Worm (Caenorhabditis elegans) whole organism, young adult: ENCODE measurements around the gene pigk-1.
A peak's percentile ranks its signal among the peaks of the same experiment; 100 is the strongest.

Experiments used
- B0261.1 ChIP-seq: sonication (generic microtip); optimal IDR thresholded peaks from 2 replicates; lab custom pipeline; 2016; ENCODE audit warnings: mild to moderate bottlenecking, missing genetic modification characterization, moderate library complexity, missing compliant biosample characterization
- C17E4.6 ChIP-seq: fragments of 200-800 bp; sonication (Bioruptor generic); IDR thresholded peaks from 2 replicates; pipeline ENCODE4 v1.3.6; 2022; ENCODE audit warnings: missing genetic modification reagents, missing genetic modification characterization, missing compliant biosample characterization
- F22D6.2 ChIP-seq: sonication (generic microtip); optimal IDR thresholded peaks from 2 replicates; lab custom pipeline; 2016; ENCODE audit warnings: mild to moderate bottlenecking, missing genetic modification characterization, missing compliant biosample characterization
- F23B12.7 ChIP-seq: sonication (generic microtip); optimal IDR thresholded peaks from 2 replicates; lab custom pipeline; 2017; ENCODE audit warnings: missing genetic modification characterization, mild to moderate bottlenecking, missing compliant biosample characterization, antibody characterized with exemption, moderate library complexity; ENCODE audit not compliant: insufficient read depth
- F33H1.4 ChIP-seq: fragments of 200-800 bp; sonication (Bioruptor generic); IDR thresholded peaks from 2 replicates; pipeline ENCODE4 v1.3.6; 2022; ENCODE audit warnings: missing genetic modification reagents, missing genetic modification characterization, missing compliant biosample characterization
- F55B11.4 ChIP-seq: sonication (generic microtip); optimal IDR thresholded peaks from 2 replicates; lab custom pipeline; 2016; ENCODE audit warnings: missing compliant biosample characterization, missing genetic modification characterization, borderline replicate concordance; ENCODE audit not compliant: insufficient read depth
- K11D2.4 ChIP-seq: fragments of 200-800 bp; sonication (Bioruptor generic); IDR thresholded peaks from 2 replicates; pipeline ENCODE4 v1.3.6; 2022; ENCODE audit warnings: missing genetic modification reagents, missing genetic modification characterization, missing compliant biosample characterization
- K12H6.12 ChIP-seq: fragments of 200-800 bp; sonication (Bioruptor generic); optimal IDR thresholded peaks from 2 replicates; lab custom pipeline; 2018; ENCODE audit warnings: mild to moderate bottlenecking, missing genetic modification characterization, missing compliant biosample characterization
- Y56A3A.18 ChIP-seq: fragments of 200-800 bp; sonication (Bioruptor generic); IDR thresholded peaks from 2 replicates; pipeline ENCODE4 v1.3.6; 2022; ENCODE audit warnings: missing genetic modification reagents, missing genetic modification characterization, missing compliant biosample characterization
- Y67H2A.10 ChIP-seq: fragments of 200-800 bp; sonication (Bioruptor generic); conservative IDR thresholded peaks from 2 replicates; pipeline ENCODE4 v1.3.6; 2022; ENCODE audit warnings: missing genetic modification reagents, missing genetic modification characterization, missing compliant biosample characterization
- Y95B8A.8 ChIP-seq: fragments of 200-800 bp; sonication (Bioruptor generic); IDR thresholded peaks from 2 replicates; pipeline ENCODE4 v1.3.6; 2022; ENCODE audit warnings: missing genetic modification reagents, missing genetic modification characterization, missing compliant biosample characterization
- ZK185.1 ChIP-seq: sonication (generic microtip); optimal IDR thresholded peaks from 2 replicates; lab custom pipeline; 2016; ENCODE audit warnings: mild to moderate bottlenecking, missing genetic modification characterization, missing compliant biosample characterization; ENCODE audit not compliant: poor library complexity, severe bottlenecking
- aptf-2 ChIP-seq: fragments of 200-800 bp; sonication (Bioruptor generic); conservative IDR thresholded peaks from 2 replicates; pipeline ENCODE4 v1.3.6; 2022; ENCODE audit warnings: missing genetic modification reagents, missing genetic modification characterization, missing compliant biosample characterization
- aptf-3 ChIP-seq: fragments of 200-800 bp; sonication (Bioruptor generic); IDR thresholded peaks from 2 replicates; pipeline ENCODE4 v1.3.6; 2022; ENCODE audit warnings: missing genetic modification characterization, missing compliant biosample characterization
- athp-1 ChIP-seq: sonication (generic microtip); optimal IDR thresholded peaks from 2 replicates; lab custom pipeline; 2017; ENCODE audit warnings: mild to moderate bottlenecking, missing genetic modification characterization, missing compliant biosample characterization
- attf-3 ChIP-seq: fragments of 200-800 bp; sonication (Bioruptor generic); conservative IDR thresholded peaks from 2 replicates; pipeline ENCODE4 v1.3.6; 2022; ENCODE audit warnings: missing genetic modification reagents, missing genetic modification characterization, missing compliant biosample characterization
- attf-6 ChIP-seq: fragments of 200-800 bp; sonication (Bioruptor generic); IDR thresholded peaks from 2 replicates; pipeline ENCODE4 v1.3.6; 2022; ENCODE audit warnings: missing genetic modification reagents, missing genetic modification characterization, missing compliant biosample characterization
- ccch-3 ChIP-seq: fragments of 200-800 bp; sonication (Bioruptor generic); optimal IDR thresholded peaks from 2 replicates; lab custom pipeline; 2018; ENCODE audit warnings: mild to moderate bottlenecking, missing genetic modification characterization, missing compliant biosample characterization
- cebp-2 ChIP-seq: fragments of 200-800 bp; sonication (Bioruptor generic); IDR thresholded peaks from 2 replicates; pipeline ENCODE4 v1.3.6; 2022; ENCODE audit warnings: missing genetic modification characterization, missing compliant biosample characterization
- ceh-100 ChIP-seq: fragments of 200-800 bp; sonication (Bioruptor generic); IDR thresholded peaks from 2 replicates; pipeline ENCODE4 v1.3.6; 2022; ENCODE audit warnings: missing genetic modification reagents, missing genetic modification characterization, missing compliant biosample characterization
- ceh-27 ChIP-seq: fragments of 200-800 bp; sonication (Bioruptor generic); optimal IDR thresholded peaks from 2 replicates; lab custom pipeline; 2018; ENCODE audit warnings: mild to moderate bottlenecking, missing genetic modification characterization, moderate library complexity, missing compliant biosample characterization
- ceh-58 ChIP-seq: fragments of 200-800 bp; sonication (Bioruptor generic); IDR thresholded peaks from 2 replicates; pipeline ENCODE4 v1.3.6; 2022; ENCODE audit warnings: missing genetic modification characterization, missing compliant biosample characterization
- ceh-79 ChIP-seq: sonication (generic microtip); optimal IDR thresholded peaks from 2 replicates; lab custom pipeline; 2017; ENCODE audit warnings: mild to moderate bottlenecking, missing genetic modification characterization, missing compliant biosample characterization
- egl-44 ChIP-seq: fragments of 200-800 bp; sonication (Bioruptor generic); IDR thresholded peaks from 2 replicates; pipeline ENCODE4 v1.3.6; 2022; ENCODE audit warnings: missing genetic modification reagents, missing genetic modification characterization, missing compliant biosample characterization
- ekl-4 ChIP-seq: fragments of 200-800 bp; sonication (Bioruptor generic); IDR thresholded peaks from 2 replicates; pipeline ENCODE4 v1.3.6; 2022; ENCODE audit warnings: missing genetic modification reagents, missing genetic modification characterization, missing compliant biosample characterization
- him-1 ChIP-seq: sonication (generic microtip); optimal IDR thresholded peaks from 2 replicates; lab custom pipeline; 2016; ENCODE audit warnings: missing genotype, missing genetic modification reagents, missing genetic modification characterization, missing compliant biosample characterization
- hlh-26 ChIP-seq: fragments of 200-800 bp; sonication (Bioruptor generic); conservative IDR thresholded peaks from 2 replicates; pipeline ENCODE4 v1.3.6; 2022; ENCODE audit warnings: missing genetic modification reagents, missing genetic modification characterization, missing compliant biosample characterization
- hmg-1.2 ChIP-seq: fragments of 200-800 bp; sonication (Bioruptor generic); IDR thresholded peaks from 2 replicates; pipeline ENCODE4 v1.3.6; 2022; ENCODE audit warnings: missing genetic modification reagents, missing genetic modification characterization, missing compliant biosample characterization
- hsf-1 ChIP-seq: fragments of 200-800 bp; sonication (Bioruptor generic); IDR thresholded peaks from 2 replicates; pipeline ENCODE4 v1.3.6; 2022; ENCODE audit warnings: missing genetic modification reagents, missing genetic modification characterization, missing compliant biosample characterization
- lag-1 ChIP-seq: fragments of 200-800 bp; sonication (Bioruptor generic); IDR thresholded peaks from 2 replicates; pipeline ENCODE4 v1.3.6; 2022; ENCODE audit warnings: missing genetic modification reagents, missing genetic modification characterization, missing compliant biosample characterization
- let-607 ChIP-seq, 2 experiments: fragments of 200-800 bp in 1 of 2; sonication (Bioruptor generic) in 1 of 2; sonication (generic microtip) in 1 of 2; optimal IDR thresholded peaks; 2 replicates each; lab custom pipeline; 2016 to 2018; ENCODE audit warnings: mild to moderate bottlenecking in 2 of 2, missing compliant biosample characterization in 2 of 2, missing genetic modification characterization in 2 of 2, moderate library complexity in 2 of 2, missing genotype in 1 of 2
- nfya-1 ChIP-seq: sonication (generic microtip); optimal IDR thresholded peaks from 2 replicates; lab custom pipeline; 2017; ENCODE audit warnings: antibody characterized with exemption, missing compliant biosample characterization, missing genetic modification characterization, borderline replicate concordance; ENCODE audit not compliant: insufficient read depth
- nfya-2 ChIP-seq: fragments of 200-800 bp; sonication (Bioruptor generic); IDR thresholded peaks from 2 replicates; pipeline ENCODE4 v1.3.6; 2022; ENCODE audit warnings: missing genetic modification reagents, missing genetic modification characterization, missing compliant biosample characterization
- nhr-120 ChIP-seq: fragments of 200-800 bp; sonication (Bioruptor generic); IDR thresholded peaks from 2 replicates; pipeline ENCODE4 v1.3.6; 2022; ENCODE audit warnings: missing genetic modification characterization, missing compliant biosample characterization
- nhr-80 ChIP-seq: sonication (generic microtip); optimal IDR thresholded peaks from 2 replicates; lab custom pipeline; 2016; ENCODE audit warnings: missing genetic modification characterization, missing compliant biosample characterization
- pbrm-1 ChIP-seq: fragments of 200-800 bp; sonication (Bioruptor generic); IDR thresholded peaks from 2 replicates; pipeline ENCODE4 v1.3.6; 2022; ENCODE audit warnings: missing genetic modification reagents, missing genetic modification characterization, missing compliant biosample characterization
- repo-1 ChIP-seq: sonication (generic microtip); optimal IDR thresholded peaks from 2 replicates; lab custom pipeline; 2017; ENCODE audit warnings: mild to moderate bottlenecking, missing genetic modification characterization, missing compliant biosample characterization
- somi-1 ChIP-seq: fragments of 200-800 bp; sonication (Bioruptor generic); optimal IDR thresholded peaks from 2 replicates; lab custom pipeline; 2018; ENCODE audit warnings: mild to moderate bottlenecking, missing genetic modification characterization, missing compliant biosample characterization
- tbx-9 ChIP-seq: sonication (generic microtip); optimal IDR thresholded peaks from 2 replicates; lab custom pipeline; 2016; ENCODE audit warnings: borderline replicate concordance, missing genetic modification characterization, inconsistent platforms, missing compliant biosample characterization
- ztf-18 ChIP-seq: sonication (generic microtip); optimal IDR thresholded peaks from 2 replicates; lab custom pipeline; 2016; ENCODE audit warnings: missing genotype, mild to moderate bottlenecking, missing genetic modification characterization, missing compliant biosample characterization
- ztf-25 ChIP-seq: fragments of 200-800 bp; sonication (Bioruptor generic); IDR thresholded peaks from 2 replicates; pipeline ENCODE4 v1.3.6; 2022; ENCODE audit warnings: missing genetic modification reagents, missing genetic modification characterization, missing compliant biosample characterization
- ztf-3 ChIP-seq: fragments of 200-800 bp; sonication (Bioruptor generic); optimal IDR thresholded peaks from 2 replicates; lab custom pipeline; 2018; ENCODE audit warnings: mild to moderate bottlenecking, missing genetic modification characterization, missing compliant biosample characterization

The pigk-1 gene

DNA sequence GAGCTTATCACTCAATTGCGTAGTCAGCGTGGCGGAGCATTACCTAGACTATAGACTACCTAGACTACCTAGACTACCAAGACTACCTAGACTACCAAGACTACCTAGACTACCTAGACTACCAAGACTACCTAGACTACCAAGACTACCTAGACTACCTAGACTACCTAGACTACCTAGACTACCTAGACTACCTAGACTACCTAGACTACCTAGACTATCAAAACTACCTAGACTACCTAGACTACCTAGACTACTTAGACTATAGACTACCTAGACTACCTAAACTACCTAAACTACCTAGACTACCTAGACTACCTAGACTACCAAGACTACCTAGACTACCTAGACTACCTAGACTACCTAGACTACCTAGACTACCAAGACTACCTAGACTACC is 38.9 kb downstream of the pigk-1 start:
- TF ChIP-seq ZK185.1 (peak; percentile 32), ceh-27 (GFP tag; lab: Kevin White, UChicago) (peak; percentile 5)

DNA sequence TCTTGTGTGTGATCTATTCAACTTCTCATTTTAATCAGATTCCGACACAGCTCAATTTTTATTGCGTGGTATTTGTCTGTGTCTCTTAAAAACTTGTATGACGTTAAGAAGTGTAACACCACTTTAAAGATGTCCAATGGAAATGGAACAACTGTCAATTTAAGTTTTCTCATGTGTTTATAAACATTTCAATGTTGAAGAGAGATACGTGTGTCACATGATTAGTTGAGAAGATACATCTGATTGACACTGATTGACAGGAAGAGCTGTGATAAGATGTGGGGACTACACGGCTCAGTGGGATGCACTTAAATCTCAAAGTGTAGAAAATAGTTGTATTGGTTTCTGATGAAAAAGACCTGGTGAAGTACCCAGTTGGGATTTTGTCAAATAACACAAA is 41.5 kb downstream of the pigk-1 start:
- TF ChIP-seq nhr-80 (tag; lab: Kevin White, UChicago): no peak
- TF ChIP-seq pbrm-1 (GFP tag; lab: Robert Waterston, UW): no peak
- TF ChIP-seq K11D2.4 (GFP tag; lab: Robert Waterston, UW): no peak
- no peak for TF ChIP-seq repo-1 (tag; lab: Kevin White, UChicago)
- no peak for TF ChIP-seq attf-3 (GFP tag; lab: Robert Waterston, UW)
- no peak for TF ChIP-seq nhr-120
- no peak for TF ChIP-seq hlh-26 (GFP tag; lab: Robert Waterston, UW)
- TF ChIP-seq cebp-2: no peak
- TF ChIP-seq egl-44 (GFP tag; lab: Robert Waterston, UW): no peak
- TF ChIP-seq ceh-58 (GFP tag; lab: Robert Waterston, UW): no peak
- TF ChIP-seq F33H1.4 (GFP tag; lab: Robert Waterston, UW): no peak
- TF ChIP-seq K12H6.12 (tag; lab: Kevin White, UChicago): no peak
- no peak for TF ChIP-seq hsf-1 (GFP tag; lab: Robert Waterston, UW)
- no peak for TF ChIP-seq B0261.1 (tag; lab: Kevin White, UChicago)
- TF ChIP-seq Y95B8A.8: no peak

DNA sequence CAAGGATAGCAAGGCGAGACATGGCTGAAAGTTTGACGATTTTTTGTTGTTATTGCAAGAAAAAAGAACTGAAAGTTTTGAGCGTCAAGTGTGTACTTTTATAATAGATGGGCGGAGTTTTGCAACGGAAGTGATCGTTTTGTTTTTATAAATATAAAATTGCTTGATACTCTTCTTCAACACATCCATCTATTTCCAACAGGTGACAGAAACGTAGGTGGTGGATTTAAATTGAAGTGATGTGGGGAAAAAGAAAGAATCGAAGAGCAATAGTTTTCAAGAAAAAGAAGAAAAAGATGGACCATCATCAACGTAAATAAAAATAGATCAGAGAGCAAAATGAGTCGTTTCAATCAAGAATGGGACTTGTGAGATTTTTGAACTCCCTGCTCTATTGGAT is 42.8 kb downstream of the pigk-1 start, which contains the start of gene ttr-17:
Gene ttr-17 (minus strand): TSS at position 24 of the 400 bp plus-strand sequence.
- TF ChIP-seq F23B12.7 (tag; lab: Kevin White, UChicago): no peak
- TF ChIP-seq ztf-25 (GFP tag; lab: Robert Waterston, UW): no peak
- TF ChIP-seq Y67H2A.10 (GFP tag; lab: Robert Waterston, UW): no peak
- no peak for TF ChIP-seq lag-1 (GFP tag; lab: Robert Waterston, UW)
- no peak for TF ChIP-seq hmg-1.2 (GFP tag; lab: Robert Waterston, UW)
- TF ChIP-seq nfya-2 (GFP tag; lab: Robert Waterston, UW): no peak
- TF ChIP-seq egl-44 (GFP tag; lab: Robert Waterston, UW): no peak
- no peak for TF ChIP-seq ztf-3 (GFP tag; lab: Kevin White, UChicago)
- TF ChIP-seq aptf-2: no peak
- no peak for TF ChIP-seq F33H1.4 (GFP tag; lab: Robert Waterston, UW)
- no peak for TF ChIP-seq ccch-3
- no peak for TF ChIP-seq nfya-1 (tag; lab: Kevin White, UChicago)
- no peak for TF ChIP-seq K11D2.4 (GFP tag; lab: Robert Waterston, UW)
- TF ChIP-seq pbrm-1 (GFP tag; lab: Robert Waterston, UW): no peak
- TF ChIP-seq repo-1 (tag; lab: Kevin White, UChicago): no peak
- no peak for TF ChIP-seq ztf-18
- TF ChIP-seq attf-6 (GFP tag; lab: Robert Waterston, UW): no peak
- no peak for TF ChIP-seq F55B11.4 (tag; lab: Kevin White, UChicago)
- no peak for TF ChIP-seq Y56A3A.18
- no peak for TF ChIP-seq let-607 (tag; optimal IDR thresholded peaks at IDR 0.05; lab: Kevin White, UChicago)

DNA sequence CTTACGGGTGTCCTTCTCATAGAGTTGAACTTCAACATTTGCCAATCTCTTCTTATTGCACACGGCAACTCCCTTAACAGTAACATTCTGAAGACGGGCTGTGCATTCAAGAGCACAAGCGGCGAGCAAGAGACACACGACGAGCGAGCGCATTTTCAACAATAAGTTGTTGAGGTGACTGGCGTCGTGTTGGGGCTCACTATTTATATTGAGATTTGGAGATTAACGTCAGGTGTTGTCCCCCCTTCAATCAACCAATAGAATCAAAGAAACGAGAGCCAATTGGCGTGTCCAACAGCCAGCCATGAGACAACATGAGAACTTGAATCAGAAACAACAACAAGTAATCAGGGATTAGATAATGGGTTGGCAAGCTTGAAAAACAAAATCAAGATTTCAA is 45.9 kb downstream of the pigk-1 start, which contains the start of gene ttr-16:
Gene ttr-16 (minus strand): TSS at position 176 of the 400 bp plus-strand sequence.
- TF ChIP-seq athp-1 (no peak), aptf-3 (GFP tag; lab: Robert Waterston, UW) (no peak), ceh-100 (GFP tag; lab: Robert Waterston, UW) (no peak), ekl-4 (GFP tag; lab: Robert Waterston, UW) (no peak), attf-3 (GFP tag; lab: Robert Waterston, UW) (no peak), him-1 (tag; lab: Kevin White, UChicago) (no peak), tbx-9 (tag; lab: Kevin White, UChicago) (no peak), F22D6.2 (tag; lab: Kevin White, UChicago) (no peak), ccch-3 (no peak), lag-1 (GFP tag; lab: Robert Waterston, UW) (no peak), somi-1 (GFP tag; lab: Kevin White, UChicago) (no peak), C17E4.6 (no peak), ceh-79 (tag; lab: Kevin White, UChicago) (no peak)
